Fruit fly (Drosophila melanogaster): Measurements from ENCODE around the gene CG5116.

DNA sequence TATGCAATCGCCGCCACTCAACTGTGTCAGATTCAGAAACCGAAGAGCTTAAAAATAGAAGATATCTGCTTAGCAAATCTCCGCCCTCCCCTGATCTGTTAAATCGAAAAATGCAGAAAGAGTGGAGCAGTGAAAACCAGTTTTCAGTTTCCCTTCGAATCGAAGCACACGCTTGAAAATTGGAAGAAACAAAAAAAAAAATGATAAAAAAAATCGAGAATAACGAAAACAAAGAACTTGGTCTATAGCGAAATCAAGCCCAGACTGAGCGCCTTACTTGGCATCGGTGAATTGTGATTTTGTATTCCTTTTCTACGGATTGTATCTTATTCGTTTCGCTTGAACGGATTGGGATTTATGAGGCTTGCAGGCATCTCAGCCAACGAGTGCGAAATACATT, 46.4 kb downstream of the CG5116 start:
- TF ChIP-seq Ssrp (tag; optimal IDR thresholded peaks at IDR 0.05) (no peak), Aef1 (GFP tag; IDR thresholded peaks at IDR 0.05) (no peak), ara (GFP tag; IDR thresholded peaks at IDR 0.05) (no peak), CG6791 (GFP tag; IDR thresholded peaks at IDR 0.05; ENCODE audit: partially characterized antibody) (no peak), C15 (GFP tag; IDR thresholded peaks at IDR 0.05) (no peak), ken (GFP tag; IDR thresholded peaks at IDR 0.05) (no peak), CG12155 (GFP tag; optimal IDR thresholded peaks at IDR 0.05) (no peak), Chrac-16 (GFP tag; optimal IDR thresholded peaks at IDR 0.05) (no peak), al (GFP tag; IDR thresholded peaks at IDR 0.05) (no peak), vfl (GFP tag; optimal IDR thresholded peaks at IDR 0.05) (no peak), CG6854 (GFP tag; optimal IDR thresholded peaks at IDR 0.05) (no peak), tx (GFP tag; optimal IDR thresholded peaks at IDR 0.05) (no peak), kay (GFP tag; optimal IDR thresholded peaks at IDR 0.05) (no peak), HLH54F (GFP tag; optimal IDR thresholded peaks at IDR 0.05) (no peak)

Data from whole organism, embryonic.